Worm (Caenorhabditis elegans): Measurements from ENCODE around the gene ccpp-6.

DNA sequence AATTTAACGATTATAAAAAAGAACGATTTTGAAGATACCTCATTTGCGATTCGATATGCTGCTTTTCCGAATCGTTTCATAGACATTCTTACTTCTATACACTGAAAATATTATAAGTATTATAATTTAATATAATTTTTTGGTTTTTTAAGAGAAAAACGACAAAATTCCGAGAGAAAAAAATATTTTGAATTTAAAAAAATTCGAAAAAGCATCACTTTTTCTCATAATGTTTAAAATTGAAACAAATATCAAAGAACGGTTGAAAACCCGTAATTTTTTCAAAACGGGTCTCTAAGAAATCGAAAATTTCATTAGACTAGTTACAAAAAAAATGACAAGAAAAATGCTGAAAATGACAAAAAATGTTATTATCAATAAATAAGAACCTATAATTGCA, 8.5 kb upstream of the ccpp-6 start, which contains the start of gene pink-1:
- TF ChIP-seq ceh-22 (tag; optimal IDR thresholded peaks at IDR 0.05) = no peak
- no peak for TF ChIP-seq ref-2 (tag; optimal IDR thresholded peaks at IDR 0.05)
- TF ChIP-seq sox-4 (tag; optimal IDR thresholded peaks at IDR 0.05) = no peak
- TF ChIP-seq ceh-48 (tag; optimal IDR thresholded peaks at IDR 0.05) = no peak
- no peak for TF ChIP-seq sdc-2 (tag; optimal IDR thresholded peaks at IDR 0.05)
- TF ChIP-seq dve-1 (tag; optimal IDR thresholded peaks at IDR 0.05) = no peak
- TF ChIP-seq madf-2 (tag; optimal IDR thresholded peaks at IDR 0.05) = no peak

Measured in whole organism, late embryonic.